Worm (Caenorhabditis elegans) whole organism, L1 larva: ENCODE results near the gene C52B11.5.

Source experiments
- C16A3.4 ChIP-seq: fragments of 150-350 bp; optimal IDR thresholded peaks from 2 replicates; lab custom pipeline; 2014; ENCODE audit warnings: missing biosample characterization, missing genetic modification characterization
- C34B4.2 ChIP-seq: sonication (generic microtip); optimal IDR thresholded peaks from 2 replicates; lab custom pipeline; 2017; ENCODE audit warnings: mild to moderate bottlenecking, missing genetic modification characterization, missing compliant biosample characterization
- Y116A8C.19 ChIP-seq: sonication (generic microtip); optimal IDR thresholded peaks from 2 replicates; lab custom pipeline; 2016; ENCODE audit warnings: missing compliant biosample characterization, missing genetic modification characterization, borderline replicate concordance
- alr-1 ChIP-seq: fragments of 200-800 bp; sonication (Bioruptor generic); optimal IDR thresholded peaks from 2 replicates; lab custom pipeline; 2018; ENCODE audit warnings: borderline replicate concordance, mild to moderate bottlenecking, missing genetic modification characterization, missing compliant biosample characterization
- ama-1 ChIP-seq: fragments of 150-350 bp; optimal IDR thresholded peaks from 2 replicates; lab custom pipeline; 2014
- blmp-1 ChIP-seq: fragments of 150-350 bp; optimal IDR thresholded peaks from 2 replicates; lab custom pipeline; 2014; ENCODE audit warnings: missing biosample characterization, missing genetic modification characterization
- ceh-63 ChIP-seq: fragments of 200-800 bp; sonication (Bioruptor generic); optimal IDR thresholded peaks from 2 replicates; lab custom pipeline; 2018; ENCODE audit warnings: mild to moderate bottlenecking, missing genetic modification characterization, missing compliant biosample characterization
- ceh-82 ChIP-seq, 3 experiments: fragments of 150-350 bp in 1 of 3; sonication (generic microtip) in 2 of 3; optimal IDR thresholded peaks; 2 replicates each; lab custom pipeline; 2014 to 2017; ENCODE audit warnings: missing biosample characterization in 3 of 3, missing genetic modification characterization in 3 of 3
- ceh-90 ChIP-seq: sonication (generic microtip); optimal IDR thresholded peaks from 2 replicates; lab custom pipeline; 2016; ENCODE audit warnings: missing genetic modification characterization, missing compliant biosample characterization
- dpl-1 ChIP-seq, 3 experiments: fragments of 150-350 bp in 2 of 3; sonication (generic microtip) in 1 of 3; optimal IDR thresholded peaks; 2 replicates each; lab custom pipeline; 2014 to 2017; ENCODE audit warnings: missing biosample characterization in 3 of 3, missing genetic modification characterization in 3 of 3, missing genetic modification reagents in 3 of 3
- dsc-1 ChIP-seq: sonication (generic microtip); optimal IDR thresholded peaks from 2 replicates; lab custom pipeline; 2016; ENCODE audit warnings: mild to moderate bottlenecking, missing genetic modification characterization, missing compliant biosample characterization
- efl-1 ChIP-seq, 4 experiments: fragments of 150-350 bp; optimal IDR thresholded peaks in 3 of 4; peaks in 1 of 4; 1 replicate in 1 of 4; 2 replicates in 3 of 4; lab custom pipeline; 2014; ENCODE audit warnings: missing biosample characterization in 2 of 4, missing genetic modification characterization in 2 of 4, missing genetic modification reagents in 2 of 4
- efl-3 ChIP-seq: fragments of 200-800 bp; sonication (Bioruptor generic); optimal IDR thresholded peaks from 2 replicates; lab custom pipeline; 2018; ENCODE audit warnings: mild to moderate bottlenecking, missing genetic modification characterization, missing compliant biosample characterization
- ets-5 ChIP-seq: fragments of 200-800 bp; sonication (Bioruptor generic); IDR thresholded peaks from 2 replicates; pipeline ENCODE4 v1.3.6; 2022; ENCODE audit warnings: missing genetic modification characterization, missing compliant biosample characterization
- fkh-10 ChIP-seq: sonication (generic microtip); optimal IDR thresholded peaks from 2 replicates; lab custom pipeline; 2017; ENCODE audit warnings: missing biosample characterization, missing genetic modification reagents, missing genetic modification characterization
- fkh-4 ChIP-seq: sonication (generic microtip); optimal IDR thresholded peaks from 2 replicates; lab custom pipeline; 2016; ENCODE audit warnings: missing compliant biosample characterization, missing genetic modification characterization, borderline replicate concordance
- fkh-8 ChIP-seq: sonication (generic microtip); optimal IDR thresholded peaks from 2 replicates; lab custom pipeline; 2016; ENCODE audit warnings: mild to moderate bottlenecking, missing genetic modification characterization, missing compliant biosample characterization
- fos-1 ChIP-seq: fragments of 150-350 bp; optimal IDR thresholded peaks from 2 replicates; lab custom pipeline; 2014; ENCODE audit warnings: missing biosample characterization, missing genetic modification characterization
- hpl-2 ChIP-seq: fragments of 150-350 bp; optimal IDR thresholded peaks from 2 replicates; lab custom pipeline; 2014; ENCODE audit warnings: missing biosample characterization, missing genetic modification reagents, missing genetic modification characterization
- lin-14 ChIP-seq: fragments of 200-800 bp; sonication (Bioruptor generic); optimal IDR thresholded peaks from 2 replicates; lab custom pipeline; 2018; ENCODE audit warnings: mild to moderate bottlenecking, missing genetic modification characterization, moderate library complexity, missing compliant biosample characterization
- lin-15B ChIP-seq: fragments of 150-350 bp; sonication (generic microtip); optimal IDR thresholded peaks from 3 replicates; lab custom pipeline; 2014; ENCODE audit warnings: missing biosample characterization, missing genetic modification characterization
- mdl-1 ChIP-seq, 2 experiments: fragments of 150-350 bp; optimal IDR thresholded peaks; 2 replicates each; lab custom pipeline; 2014 to 2017; ENCODE audit warnings: missing biosample characterization in 2 of 2, missing genetic modification characterization in 2 of 2, inconsistent platforms in 1 of 2
- nhr-237 ChIP-seq: fragments of 150-350 bp; optimal IDR thresholded peaks from 2 replicates; lab custom pipeline; 2014; ENCODE audit warnings: missing biosample characterization, missing genetic modification characterization
- nhr-71 ChIP-seq: sonication (generic microtip); optimal IDR thresholded peaks from 2 replicates; lab custom pipeline; 2016; ENCODE audit warnings: mild to moderate bottlenecking, missing genetic modification characterization, moderate library complexity, missing compliant biosample characterization
- nhr-76 ChIP-seq: sonication (generic microtip); optimal IDR thresholded peaks from 2 replicates; lab custom pipeline; 2017; ENCODE audit warnings: missing biosample characterization, missing genetic modification characterization
- rnt-1 ChIP-seq: sonication (generic microtip); optimal IDR thresholded peaks from 2 replicates; lab custom pipeline; 2016; ENCODE audit warnings: mild to moderate bottlenecking, missing genetic modification characterization, moderate library complexity, missing compliant biosample characterization
- skn-1 ChIP-seq: fragments of 150-350 bp; optimal IDR thresholded peaks from 2 replicates; lab custom pipeline; 2014; ENCODE audit warnings: missing biosample characterization, missing genetic modification characterization
- snu-23 ChIP-seq: sonication (generic microtip); optimal IDR thresholded peaks from 2 replicates; lab custom pipeline; 2016; ENCODE audit warnings: missing genetic modification characterization, missing compliant biosample characterization
- sox-4 ChIP-seq: sonication (generic microtip); optimal IDR thresholded peaks from 2 replicates; lab custom pipeline; 2016; ENCODE audit warnings: missing genetic modification characterization, missing compliant biosample characterization
- sptf-1 ChIP-seq: fragments of 150-350 bp; optimal IDR thresholded peaks from 2 replicates; lab custom pipeline; 2014; ENCODE audit warnings: missing biosample characterization, missing genetic modification characterization
- tbx-2 ChIP-seq: sonication (generic microtip); optimal IDR thresholded peaks from 2 replicates; lab custom pipeline; 2016; ENCODE audit warnings: missing genetic modification characterization, missing compliant biosample characterization
- unc-62 ChIP-seq: fragments of 150-350 bp; optimal IDR thresholded peaks from 2 replicates; lab custom pipeline; 2014; ENCODE audit warnings: missing biosample characterization, missing genetic modification reagents, missing genetic modification characterization
- xbp-1 ChIP-seq: sonication (generic microtip); optimal IDR thresholded peaks from 2 replicates; lab custom pipeline; 2016; ENCODE audit warnings: missing genetic modification characterization, missing compliant biosample characterization
- zip-4 ChIP-seq: fragments of 200-800 bp; sonication (Bioruptor generic); optimal IDR thresholded peaks from 2 replicates; lab custom pipeline; 2018; ENCODE audit warnings: mild to moderate bottlenecking, missing genetic modification characterization, moderate library complexity, missing compliant biosample characterization

C52B11.5 gene

ce11 chrX:1270598-1270997 is 2.0 kb upstream of the C52B11.5 start, which contains the start of gene C25G6.1:
TSS of gene C25G6.1 (plus strand) at chrX:1270898.
- TF ChIP-seq tbx-2 (no peak), mdl-1 (tag; optimal IDR thresholded peaks at IDR 0.05; lab: Kevin White, UChicago) (no peak), ama-1 (lab: Kevin White, UChicago) (no peak), rnt-1 (tag; lab: Kevin White, UChicago) (no peak), fkh-8 (tag; lab: Kevin White, UChicago) (no peak), efl-3 (GFP tag; lab: Kevin White, UChicago) (no peak), nhr-71 (no peak)
- TF ChIP-seq, all 84 proteins: peak for 0

ce11 chrX:1292894-1293293 is 20.3 kb downstream of the C52B11.5 start:
- TF ChIP-seq sox-4 (tag; lab: Kevin White, UChicago) (no peak), ceh-63 (GFP tag; lab: Kevin White, UChicago) (no peak), snu-23 (GFP tag; lab: Kevin White, UChicago) (no peak), fkh-10 (no peak), C34B4.2 (tag; lab: Kevin White, UChicago) (no peak), dpl-1 (GFP tag; optimal IDR thresholded peaks at IDR 0.05; lab: Kevin White, UChicago) (no peak), xbp-1 (tag; lab: Kevin White, UChicago) (no peak), fkh-4 (no peak), lin-15B (no peak), ets-5 (GFP tag; lab: Robert Waterston, UW) (no peak), ceh-82 (tag; optimal IDR thresholded peaks at IDR 0.05; lab: Kevin White, UChicago) (no peak), C16A3.4 (tag; lab: Kevin White, UChicago) (no peak), efl-1 (optimal IDR thresholded peaks at IDR 0.05; lab: Kevin White, UChicago) (no peak), efl-1 (GFP tag; optimal IDR thresholded peaks at IDR 0.05 in 1 of 2; lab: Kevin White, UChicago) (no peak), unc-62 (no peak), Y116A8C.19 (tag; lab: Kevin White, UChicago) (no peak), fos-1 (tag; lab: Kevin White, UChicago) (no peak), dsc-1 (tag; lab: Kevin White, UChicago) (no peak), hpl-2 (GFP tag; lab: Kevin White, UChicago) (no peak)

DNA sequence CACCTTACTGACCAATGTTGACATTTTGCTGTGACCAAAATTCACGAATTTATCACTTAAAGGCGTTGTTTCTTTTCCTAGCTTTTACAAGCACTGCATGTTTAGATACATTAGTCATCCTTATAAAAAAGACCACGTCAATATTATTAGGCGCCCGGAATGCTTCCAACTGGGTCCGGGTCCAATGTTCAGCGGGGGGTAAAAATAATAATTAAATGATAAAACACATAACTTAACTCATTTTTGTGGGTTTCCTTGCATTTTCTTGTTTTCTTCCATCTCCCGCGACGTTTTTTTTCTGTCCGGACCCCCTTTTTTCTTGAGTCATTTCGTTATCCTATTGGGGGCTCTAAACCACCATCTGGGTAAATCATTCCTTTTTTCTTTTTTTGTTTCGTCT is 20.9 kb downstream of the C52B11.5 start:
- TF ChIP-seq Y116A8C.19 (tag; lab: Kevin White, UChicago) (no peak), blmp-1 (tag; lab: Kevin White, UChicago) (no peak), sptf-1 (no peak), lin-14 (GFP tag; lab: Kevin White, UChicago) (peak; percentile 16), unc-62 (no peak), hpl-2 (GFP tag; lab: Kevin White, UChicago) (no peak), ceh-90 (no peak)

ce11 chrX:1294607-1295303 is 22.2 kb downstream of the C52B11.5 start, which contains the start of gene dop-4:
TSS of gene dop-4 (plus strand) at chrX:1295253.
- no peak for TF ChIP-seq nhr-237
- TF ChIP-seq skn-1 (tag; lab: Kevin White, UChicago): no peak
- no peak for TF ChIP-seq sox-4 (tag; lab: Kevin White, UChicago)
- TF ChIP-seq fkh-10: peak; percentile 4
- TF ChIP-seq nhr-76: no peak
- peak; percentile 51 for TF ChIP-seq lin-14 (GFP tag; lab: Kevin White, UChicago)
- no peak for TF ChIP-seq zip-4 (GFP tag; lab: Kevin White, UChicago)
- TF ChIP-seq alr-1 (tag; lab: Kevin White, UChicago): no peak
- no peak for TF ChIP-seq ceh-63 (GFP tag; lab: Kevin White, UChicago)
